Fruit fly (Drosophila melanogaster) whole organism: Measurements from ENCODE around the gene BI-1.

Experiments used
- CG8478 ChIP-seq: fragments of >200 bp; optimal IDR thresholded peaks from 2 replicates; lab custom pipeline; 2018; ENCODE audit warnings: inconsistent platforms
- Dll ChIP-seq: fragments of >200 bp; optimal IDR thresholded peaks from 2 replicates; lab custom pipeline; 2017
- EcR ChIP-seq, 2 experiments: fragments of >200 bp; optimal IDR thresholded peaks; 2 replicates each; lab custom pipeline; 2017; ENCODE audit warnings: missing biosample characterization in 2 of 2, missing genetic modification characterization in 2 of 2, missing genetic modification reagents in 2 of 2
- pan ChIP-seq: fragments of >200 bp; optimal IDR thresholded peaks from 2 replicates; lab custom pipeline; 2017
- psq ChIP-seq: fragments of >200 bp; optimal IDR thresholded peaks from 2 replicates; lab custom pipeline; 2017
- usp ChIP-seq: fragments of >200 bp; optimal IDR thresholded peaks from 2 replicates; lab custom pipeline; 2017; ENCODE audit warnings: missing biosample characterization, missing genetic modification characterization, mixed read lengths

BI-1 gene

dm6 chr3L:8299224-8300130, 9.3 kb downstream of the BI-1 start, which contains the start of the genes Arl5 and CG13671:
Gene Arl5 (minus strand): TSS chr3L:8299839.
Gene CG13671 (plus strand): TSS chr3L:8300064.
- TF ChIP-seq Dll (lab: Kevin White, UChicago) = no peak
- TF ChIP-seq psq = no peak
- no peak for TF ChIP-seq EcR (GFP tag; optimal IDR thresholded peaks at IDR 0.05; lab: Kevin White, UChicago)
- no peak for TF ChIP-seq pan
- TF ChIP-seq usp (GFP tag; lab: Kevin White, UChicago) = no peak
- no peak for TF ChIP-seq CG8478 (lab: Kevin White, UChicago)

- TF ChIP-seq CG8478 (lab: Kevin White, UChicago) = no peak
- peak; percentile 5 for TF ChIP-seq pan
These were observed 11.3 kb downstream of the BI-1 start for dm6 chr3L:8297488-8297887.

dm6 chr3L:8296941-8297340, 11.8 kb downstream of the BI-1 start, which contains the start of gene Rab19:
Gene Rab19 (plus strand): TSS chr3L:8297018.
- TF ChIP-seq Dll (lab: Kevin White, UChicago) (no peak), EcR (GFP tag; optimal IDR thresholded peaks at IDR 0.05; lab: Kevin White, UChicago) (no peak), usp (GFP tag; lab: Kevin White, UChicago) (no peak), CG8478 (lab: Kevin White, UChicago) (no peak), psq (no peak), pan (no peak)

- no peak for TF ChIP-seq EcR (GFP tag; optimal IDR thresholded peaks at IDR 0.05; lab: Kevin White, UChicago)
- TF ChIP-seq Dll (lab: Kevin White, UChicago) = no peak
- TF ChIP-seq pan = no peak
- TF ChIP-seq CG8478 (lab: Kevin White, UChicago) = no peak
- no peak for TF ChIP-seq usp (GFP tag; lab: Kevin White, UChicago)
- no peak for TF ChIP-seq psq
These were observed 13.5 kb downstream of the BI-1 start, which contains the start of gene CG7201 for dm6 chr3L:8295227-8295626. Gene CG7201 (minus strand): TSS chr3L:8295327.

- TF ChIP-seq usp (GFP tag; lab: Kevin White, UChicago) (no peak), EcR (GFP tag; optimal IDR thresholded peaks at IDR 0.05; lab: Kevin White, UChicago) (no peak), CG8478 (lab: Kevin White, UChicago) (no peak), pan (no peak), psq (no peak), Dll (lab: Kevin White, UChicago) (no peak)
These were observed 19.1 kb downstream of the BI-1 start, which contains the start of gene cert for dm6 chr3L:8289336-8290258. Gene cert (minus strand): TSS chr3L:8289870.

- TF ChIP-seq CG8478 (lab: Kevin White, UChicago) (no peak), Dll (lab: Kevin White, UChicago) (no peak), psq (no peak), EcR (GFP tag; optimal IDR thresholded peaks at IDR 0.05; lab: Kevin White, UChicago) (no peak), usp (GFP tag; lab: Kevin White, UChicago) (no peak), pan (no peak)
These were observed 20.3 kb downstream of the BI-1 start for dm6 chr3L:8288396-8288795.

dm6 chr3L:8286397-8286796, 22.3 kb downstream of the BI-1 start:
- TF ChIP-seq psq (no peak), pan (no peak), usp (GFP tag; lab: Kevin White, UChicago) (no peak), EcR (GFP tag; optimal IDR thresholded peaks at IDR 0.05; lab: Kevin White, UChicago) (no peak), CG8478 (lab: Kevin White, UChicago) (no peak), Dll (lab: Kevin White, UChicago) (no peak)

- no peak for TF ChIP-seq psq
- TF ChIP-seq Dll (lab: Kevin White, UChicago) = no peak
- TF ChIP-seq CG8478 (lab: Kevin White, UChicago) = no peak
- TF ChIP-seq usp (GFP tag; lab: Kevin White, UChicago) = no peak
- no peak for TF ChIP-seq EcR (GFP tag; optimal IDR thresholded peaks at IDR 0.05; lab: Kevin White, UChicago)
- TF ChIP-seq pan = no peak
These were observed 23.0 kb downstream of the BI-1 start for dm6 chr3L:8285773-8286172.

dm6 chr3L:8285291-8285690, 23.4 kb downstream of the BI-1 start:
- TF ChIP-seq CG8478 (lab: Kevin White, UChicago) (no peak), EcR (GFP tag; optimal IDR thresholded peaks at IDR 0.05; lab: Kevin White, UChicago) (no peak), pan (no peak), psq (no peak), usp (GFP tag; lab: Kevin White, UChicago) (no peak), Dll (lab: Kevin White, UChicago) (no peak)

dm6 chr3L:8284651-8285050, 24.1 kb downstream of the BI-1 start:
- TF ChIP-seq psq = no peak
- TF ChIP-seq usp (GFP tag; lab: Kevin White, UChicago) = no peak
- TF ChIP-seq pan = no peak
- TF ChIP-seq Dll (lab: Kevin White, UChicago) = no peak
- TF ChIP-seq EcR (GFP tag; optimal IDR thresholded peaks at IDR 0.05; lab: Kevin White, UChicago) = no peak
- TF ChIP-seq CG8478 (lab: Kevin White, UChicago) = no peak
